Fruit fly (Drosophila melanogaster): ENCODE measurements around the gene Sf3a1.

- TF ChIP-seq Ets98B (GFP tag; IDR thresholded peaks at IDR 0.05) (no peak), fd96Ca (GFP tag; IDR thresholded peaks at IDR 0.05) (no peak), CG10348 (GFP tag; IDR thresholded peaks at IDR 0.05) (no peak), Pif1B (GFP tag; optimal IDR thresholded peaks at IDR 0.05) (no peak), CG8301 (tag; optimal IDR thresholded peaks at IDR 0.05) (no peak), CG15710 (tag; optimal IDR thresholded peaks at IDR 0.05) (no peak), CG17806 (tag; optimal IDR thresholded peaks at IDR 0.05) (no peak), rn (GFP tag; IDR thresholded peaks at IDR 0.05) (no peak), CG13204 (GFP tag; optimal IDR thresholded peaks at IDR 0.05) (no peak), CG4496 (GFP tag; IDR thresholded peaks at IDR 0.05) (no peak), EcR (GFP tag; optimal IDR thresholded peaks at IDR 0.05) (no peak)
These were observed 47.7 kb downstream of the Sf3a1 start for dm6 chr3R:16954423-16954822.

Data from whole organism, pupa.